Fruit fly (Drosophila melanogaster): ENCODE data around the gene CG17110.

- TF ChIP-seq CG7963 (GFP tag; IDR thresholded peaks at IDR 0.05; ENCODE audit: partially characterized antibody) (no peak), HmgZ (tag; optimal IDR thresholded peaks at IDR 0.05) (no peak)
Measured at dm6 chr3R:23081265-23081664, 10.3 kb upstream of the CG17110 start.

All from whole organism, embryonic.